Worm (Caenorhabditis elegans): ENCODE measurements around the gene rep-1.

- no peak for TF ChIP-seq snpc-4 (GFP tag; optimal IDR thresholded peaks at IDR 0.05)
- no peak for TF ChIP-seq snpc-4 (tag; optimal IDR thresholded peaks at IDR 0.05)
- TF ChIP-seq xnd-1 (tag; optimal IDR thresholded peaks at IDR 0.05): no peak
- TF ChIP-seq F39B2.1 (GFP tag; IDR thresholded peaks at IDR 0.05): no peak
These were observed 8.5 kb downstream of the rep-1 start for ce11 chrIII:1578566-1578965.

All from whole organism, young adult.